Fruit fly (Drosophila melanogaster): ENCODE results near the gene Tim9a.
A peak's percentile ranks its signal among the peaks of the same experiment; 100 is the strongest.

The Tim9a gene

DNA sequence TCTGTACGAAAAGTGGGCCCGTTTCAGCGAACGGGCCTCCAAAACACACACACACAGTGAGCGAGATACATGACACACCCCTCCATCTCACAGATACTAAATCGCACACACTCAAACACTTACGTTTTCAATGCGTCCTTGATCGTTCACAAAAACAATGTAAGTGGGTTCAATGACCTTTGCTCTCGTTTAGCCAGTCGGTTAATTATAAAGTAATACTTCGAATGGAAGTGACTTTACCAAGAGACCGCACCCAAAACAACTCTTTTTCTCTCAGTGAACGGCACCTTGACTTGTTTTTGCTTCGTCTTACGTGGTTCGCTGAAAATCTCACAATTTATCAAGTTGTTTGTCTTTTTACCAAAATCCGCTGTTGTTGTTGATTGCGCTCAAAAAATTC, 9.3 kb downstream of the Tim9a start:
- TF ChIP-seq pdm3 (GFP tag; optimal IDR thresholded peaks at IDR 0.05) (peak; percentile 16), acj6 (GFP tag; optimal IDR thresholded peaks at IDR 0.05) (peak; percentile 19), CG6163 (GFP tag; IDR thresholded peaks at IDR 0.05) (0 out of 3 replicates have a peak, but pooled peaks have one; percentile 34), esn (GFP tag; optimal IDR thresholded peaks at IDR 0.05) (peak; percentile 63), net (GFP tag; optimal IDR thresholded peaks at IDR 0.05) (no peak), CG6854 (GFP tag; optimal IDR thresholded peaks at IDR 0.05) (peak; percentile 21), Lpt (GFP tag; optimal IDR thresholded peaks at IDR 0.05) (no peak), dac (GFP tag; optimal IDR thresholded peaks at IDR 0.05) (no peak), Hr4 (GFP tag; optimal IDR thresholded peaks at IDR 0.05) (peak; percentile 16), salr (GFP tag; optimal IDR thresholded peaks at IDR 0.05) (no peak), CG34406 (GFP tag; optimal IDR thresholded peaks at IDR 0.05) (peak; percentile 35), CG31627 (GFP tag; optimal IDR thresholded peaks at IDR 0.05) (peak; percentile 31), Sox102F (GFP tag; optimal IDR thresholded peaks at IDR 0.05) (peak; percentile 58), Eip93F (GFP tag; optimal IDR thresholded peaks at IDR 0.05) (no peak), topi (GFP tag; optimal IDR thresholded peaks at IDR 0.05) (peak; percentile 50), cyc (GFP tag; optimal IDR thresholded peaks at IDR 0.05) (peak; percentile 22), dsx (GFP tag; optimal IDR thresholded peaks at IDR 0.05; ENCODE audit: poor library complexity, severe bottlenecking) (peak; percentile 59), vri (GFP tag; optimal IDR thresholded peaks at IDR 0.05) (peak; percentile 47), lz (GFP tag; optimal IDR thresholded peaks at IDR 0.05) (peak; percentile 32), CG9139 (GFP tag; optimal IDR thresholded peaks at IDR 0.05) (no peak), Blimp-1 (GFP tag; optimal IDR thresholded peaks at IDR 0.05) (peak; percentile 67), Gug (GFP tag; IDR thresholded peaks at IDR 0.05) (0 out of 2 replicates have a peak, but pooled peaks have one; percentile 16), CG7368 (GFP tag; optimal IDR thresholded peaks at IDR 0.05) (peak; percentile 16), Ets21C (GFP tag; optimal IDR thresholded peaks at IDR 0.05) (peak; percentile 12), Smox (GFP tag; optimal IDR thresholded peaks at IDR 0.05) (peak; percentile 46), Met (GFP tag; optimal IDR thresholded peaks at IDR 0.05) (peak; percentile 59), ss (GFP tag; optimal IDR thresholded peaks at IDR 0.05) (no peak), Eip78C (GFP tag) (peak; percentile 71), CG32006 (GFP tag; optimal IDR thresholded peaks at IDR 0.05) (peak; percentile 40), CG10631 (GFP tag; optimal IDR thresholded peaks at IDR 0.05) (peak; percentile 21), CG15336 (GFP tag; IDR thresholded peaks at IDR 0.05) (0 out of 2 replicates have a peak, but pooled peaks have one; percentile 29), OdsH (GFP tag; optimal IDR thresholded peaks at IDR 0.05) (peak; percentile 48), svp (GFP tag) (peak; percentile 80), Hr39 (GFP tag; optimal IDR thresholded peaks at IDR 0.05) (peak; percentile 49), CG8632 (GFP tag; optimal IDR thresholded peaks at IDR 0.05) (peak; percentile 15), Eip75B (GFP tag; optimal IDR thresholded peaks at IDR 0.05) (peak; percentile 37), CG8119 (GFP tag; IDR thresholded peaks at IDR 0.05) (0 out of 3 replicates have a peak, but pooled peaks have one; percentile 22), Ets96B (tag; optimal IDR thresholded peaks at IDR 0.05) (no peak)

DNA sequence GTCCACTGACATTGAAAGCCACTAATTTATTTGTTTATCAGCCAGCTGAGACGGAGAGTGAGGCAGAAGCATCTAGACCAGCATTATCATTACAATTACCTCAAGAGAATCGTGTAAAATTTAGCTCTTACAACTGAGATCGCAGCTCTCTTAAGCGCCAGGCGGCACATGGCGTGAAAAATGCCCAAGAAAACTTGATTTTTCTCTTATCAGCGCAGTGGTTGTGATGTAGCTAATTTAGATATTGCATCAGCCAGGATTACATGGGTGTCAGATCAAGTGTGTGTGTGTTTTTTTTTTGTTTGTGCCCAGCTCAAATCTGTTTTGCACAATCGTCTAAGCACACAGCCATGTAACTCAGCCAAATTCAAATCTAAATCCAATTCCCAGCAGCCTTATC, 10.0 kb downstream of the Tim9a start:
- no peak for TF ChIP-seq CG6808 (GFP tag; optimal IDR thresholded peaks at IDR 0.05)
- peak; percentile 5 for TF ChIP-seq fkh (GFP tag; optimal IDR thresholded peaks at IDR 0.05)
- TF ChIP-seq salr (GFP tag; optimal IDR thresholded peaks at IDR 0.05) = no peak
- TF ChIP-seq CG10669 (GFP tag; optimal IDR thresholded peaks at IDR 0.05) = no peak
- no peak for TF ChIP-seq CG3032 (tag; optimal IDR thresholded peaks at IDR 0.05)
- no peak for TF ChIP-seq ss (GFP tag; optimal IDR thresholded peaks at IDR 0.05)
- TF ChIP-seq dac (GFP tag; optimal IDR thresholded peaks at IDR 0.05) = no peak
- 0 out of 3 replicates have a peak, but pooled peaks have one; percentile 10 for TF ChIP-seq CG6163 (GFP tag; IDR thresholded peaks at IDR 0.05)
- no peak for TF ChIP-seq svp (GFP tag)
- TF ChIP-seq CG11294 (GFP tag; IDR thresholded peaks at IDR 0.05) = no peak
- TF ChIP-seq CG6276 (GFP tag; optimal IDR thresholded peaks at IDR 0.05) = no peak
- no peak for TF ChIP-seq CG4318 (GFP tag; optimal IDR thresholded peaks at IDR 0.05)
- TF ChIP-seq CG16779 (tag; optimal IDR thresholded peaks at IDR 0.05) = no peak
- no peak for TF ChIP-seq CG8119 (GFP tag; IDR thresholded peaks at IDR 0.05)
- TF ChIP-seq CG3919 (GFP tag; optimal IDR thresholded peaks at IDR 0.05) = no peak
